Worm (Caenorhabditis elegans) whole organism, young adult: Measurements from ENCODE around the gene toe-2.

Experiments used
- B0019.2 ChIP-seq: fragments of 200-800 bp; sonication (Bioruptor generic); conservative IDR thresholded peaks from 2 replicates; pipeline ENCODE4 v1.3.6; 2022; ENCODE audit warnings: missing genetic modification reagents, missing genetic modification characterization, missing compliant biosample characterization
- C06A6.2 ChIP-seq: fragments of 200-800 bp; sonication (Bioruptor generic); conservative IDR thresholded peaks from 2 replicates; pipeline ENCODE4 v1.3.6; 2022; ENCODE audit warnings: missing genetic modification characterization, missing compliant biosample characterization
- C17E4.6 ChIP-seq: fragments of 200-800 bp; sonication (Bioruptor generic); IDR thresholded peaks from 2 replicates; pipeline ENCODE4 v1.3.6; 2022; ENCODE audit warnings: missing genetic modification reagents, missing genetic modification characterization, missing compliant biosample characterization
- F37B4.10 ChIP-seq: fragments of 200-800 bp; sonication (Bioruptor generic); IDR thresholded peaks from 2 replicates; pipeline ENCODE4 v1.3.6; 2022; ENCODE audit warnings: missing genetic modification characterization, missing compliant biosample characterization
- F49E8.2 ChIP-seq: sonication (generic microtip); optimal IDR thresholded peaks from 3 replicates; lab custom pipeline; 2017; ENCODE audit warnings: missing genetic modification characterization, mild to moderate bottlenecking, missing compliant biosample characterization, antibody characterized with exemption, moderate library complexity; ENCODE audit not compliant: insufficient read depth
- F52B5.7 ChIP-seq: sonication (generic microtip); optimal IDR thresholded peaks from 2 replicates; lab custom pipeline; 2016; ENCODE audit warnings: mild to moderate bottlenecking, missing genetic modification characterization, missing compliant biosample characterization
- F57C9.4 ChIP-seq: sonication (generic microtip); optimal IDR thresholded peaks from 2 replicates; lab custom pipeline; 2017; ENCODE audit warnings: mild to moderate bottlenecking, missing genetic modification characterization, missing compliant biosample characterization
- T07F8.4 ChIP-seq: sonication (generic microtip); optimal IDR thresholded peaks from 2 replicates; lab custom pipeline; 2016; ENCODE audit warnings: mild to moderate bottlenecking, missing genetic modification characterization, moderate library complexity, missing compliant biosample characterization
- T26A5.8 ChIP-seq: sonication (generic microtip); optimal IDR thresholded peaks from 2 replicates; lab custom pipeline; 2016; ENCODE audit warnings: missing genetic modification characterization, missing compliant biosample characterization
- Y53F4B.3 ChIP-seq: fragments of 200-800 bp; sonication (Bioruptor generic); IDR thresholded peaks from 2 replicates; pipeline ENCODE4 v1.3.6; 2022; ENCODE audit warnings: missing genetic modification reagents, missing genetic modification characterization, missing compliant biosample characterization
- Y53G8AR.9 ChIP-seq: fragments of 200-800 bp; sonication (Bioruptor generic); conservative IDR thresholded peaks from 2 replicates; pipeline ENCODE4 v1.3.6; 2022; ENCODE audit warnings: missing genetic modification reagents, missing genetic modification characterization, missing compliant biosample characterization
- Y56A3A.18 ChIP-seq: fragments of 200-800 bp; sonication (Bioruptor generic); IDR thresholded peaks from 2 replicates; pipeline ENCODE4 v1.3.6; 2022; ENCODE audit warnings: missing genetic modification reagents, missing genetic modification characterization, missing compliant biosample characterization
- Y79H2A.3 ChIP-seq: fragments of 200-800 bp; sonication (Bioruptor generic); conservative IDR thresholded peaks from 2 replicates; pipeline ENCODE4 v1.3.6; 2022; ENCODE audit warnings: missing genetic modification reagents, missing genetic modification characterization, missing compliant biosample characterization
- Y95B8A.8 ChIP-seq: fragments of 200-800 bp; sonication (Bioruptor generic); IDR thresholded peaks from 2 replicates; pipeline ENCODE4 v1.3.6; 2022; ENCODE audit warnings: missing genetic modification reagents, missing genetic modification characterization, missing compliant biosample characterization
- ama-1 ChIP-seq, 3 experiments: fragments of 150-350 bp in 1 of 3; sonication (generic microtip) in 2 of 3; optimal IDR thresholded peaks; 2 replicates each; lab custom pipeline; 2014 to 2018; ENCODE audit warnings: missing biosample characterization in 2 of 3, missing genetic modification characterization in 2 of 3, missing genetic modification reagents in 2 of 3
- aptf-2 ChIP-seq: fragments of 200-800 bp; sonication (Bioruptor generic); conservative IDR thresholded peaks from 2 replicates; pipeline ENCODE4 v1.3.6; 2022; ENCODE audit warnings: missing genetic modification reagents, missing genetic modification characterization, missing compliant biosample characterization
- aptf-3 ChIP-seq: fragments of 200-800 bp; sonication (Bioruptor generic); IDR thresholded peaks from 2 replicates; pipeline ENCODE4 v1.3.6; 2022; ENCODE audit warnings: missing genetic modification characterization, missing compliant biosample characterization
- attf-5 ChIP-seq: fragments of 200-800 bp; sonication (Bioruptor generic); optimal IDR thresholded peaks from 2 replicates; lab custom pipeline; 2018; ENCODE audit warnings: mild to moderate bottlenecking, missing genetic modification characterization, missing compliant biosample characterization
- attf-6 ChIP-seq: fragments of 200-800 bp; sonication (Bioruptor generic); IDR thresholded peaks from 2 replicates; pipeline ENCODE4 v1.3.6; 2022; ENCODE audit warnings: missing genetic modification reagents, missing genetic modification characterization, missing compliant biosample characterization
- bed-1 ChIP-seq: fragments of 200-800 bp; sonication (Bioruptor generic); IDR thresholded peaks from 2 replicates; pipeline ENCODE4 v1.3.6; 2022; ENCODE audit warnings: missing genetic modification reagents, missing genetic modification characterization, missing compliant biosample characterization
- ceh-27 ChIP-seq: fragments of 200-800 bp; sonication (Bioruptor generic); optimal IDR thresholded peaks from 2 replicates; lab custom pipeline; 2018; ENCODE audit warnings: mild to moderate bottlenecking, missing genetic modification characterization, moderate library complexity, missing compliant biosample characterization
- chd-7 ChIP-seq: sonication (generic microtip); optimal IDR thresholded peaks from 2 replicates; lab custom pipeline; 2016; ENCODE audit warnings: mild to moderate bottlenecking, missing genetic modification characterization, moderate library complexity, missing compliant biosample characterization
- dpl-1 ChIP-seq: fragments of 150-350 bp; optimal IDR thresholded peaks from 2 replicates; lab custom pipeline; 2014; ENCODE audit warnings: missing biosample characterization, missing genetic modification reagents, missing genetic modification characterization
- egl-18 ChIP-seq: fragments of 200-800 bp; sonication (Bioruptor generic); IDR thresholded peaks from 2 replicates; pipeline ENCODE4 v1.3.6; 2022; ENCODE audit warnings: missing genetic modification reagents, missing genetic modification characterization, missing compliant biosample characterization
- ekl-4 ChIP-seq: fragments of 200-800 bp; sonication (Bioruptor generic); IDR thresholded peaks from 2 replicates; pipeline ENCODE4 v1.3.6; 2022; ENCODE audit warnings: missing genetic modification reagents, missing genetic modification characterization, missing compliant biosample characterization
- fkh-3 ChIP-seq: sonication (generic microtip); optimal IDR thresholded peaks from 2 replicates; lab custom pipeline; 2016; ENCODE audit warnings: mild to moderate bottlenecking, missing genetic modification characterization, missing compliant biosample characterization
- gei-17 ChIP-seq: fragments of 200-800 bp; sonication (Bioruptor generic); optimal IDR thresholded peaks from 2 replicates; lab custom pipeline; 2018; ENCODE audit warnings: mild to moderate bottlenecking, missing genetic modification characterization, missing compliant biosample characterization
- him-1 ChIP-seq: sonication (generic microtip); optimal IDR thresholded peaks from 2 replicates; lab custom pipeline; 2016; ENCODE audit warnings: missing genotype, missing genetic modification reagents, missing genetic modification characterization, missing compliant biosample characterization
- hrde-1 ChIP-seq: sonication (generic microtip); optimal IDR thresholded peaks from 2 replicates; lab custom pipeline; 2016; ENCODE audit warnings: missing genetic modification characterization, mild to moderate bottlenecking, missing compliant biosample characterization, moderate library complexity, missing genotype, missing genetic modification reagents, borderline replicate concordance
- lag-1 ChIP-seq: fragments of 200-800 bp; sonication (Bioruptor generic); IDR thresholded peaks from 2 replicates; pipeline ENCODE4 v1.3.6; 2022; ENCODE audit warnings: missing genetic modification reagents, missing genetic modification characterization, missing compliant biosample characterization
- let-526 ChIP-seq: fragments of 200-800 bp; sonication (Bioruptor generic); IDR thresholded peaks from 2 replicates; pipeline ENCODE4 v1.3.6; 2022; ENCODE audit warnings: missing genetic modification reagents, missing genetic modification characterization, missing compliant biosample characterization
- lin-40 ChIP-seq: sonication (generic microtip); optimal IDR thresholded peaks from 2 replicates; lab custom pipeline; 2016; ENCODE audit warnings: missing genetic modification characterization, mild to moderate bottlenecking, missing compliant biosample characterization, missing genotype, missing genetic modification reagents
- lir-1 ChIP-seq: fragments of 200-800 bp; sonication (Bioruptor generic); conservative IDR thresholded peaks from 2 replicates; pipeline ENCODE4 v1.3.6; 2022; ENCODE audit warnings: missing genetic modification reagents, missing genetic modification characterization, missing compliant biosample characterization
- lsl-1 ChIP-seq: fragments of 200-800 bp; sonication (Bioruptor generic); optimal IDR thresholded peaks from 2 replicates; lab custom pipeline; 2018; ENCODE audit warnings: mild to moderate bottlenecking, missing genetic modification characterization, moderate library complexity, missing compliant biosample characterization
- lsy-27 ChIP-seq: sonication (generic microtip); optimal IDR thresholded peaks from 2 replicates; lab custom pipeline; 2017; ENCODE audit warnings: missing genetic modification characterization, mild to moderate bottlenecking, missing compliant biosample characterization, antibody characterized with exemption, missing genotype, borderline replicate concordance; ENCODE audit not compliant: insufficient read depth
- madf-3 ChIP-seq: fragments of 200-800 bp; sonication (Bioruptor generic); IDR thresholded peaks from 2 replicates; pipeline ENCODE4 v1.3.6; 2022; ENCODE audit warnings: missing genetic modification reagents, missing genetic modification characterization, missing compliant biosample characterization
- mcd-1 ChIP-seq: fragments of 200-800 bp; sonication (Bioruptor generic); IDR thresholded peaks from 2 replicates; pipeline ENCODE4 v1.3.6; 2022; ENCODE audit warnings: missing genetic modification reagents, missing genetic modification characterization, missing compliant biosample characterization
- mes-4 ChIP-seq: sonication (generic microtip); optimal IDR thresholded peaks from 2 replicates; lab custom pipeline; 2016; ENCODE audit warnings: missing genotype, missing genetic modification characterization, missing compliant biosample characterization
- nfya-1 ChIP-seq: sonication (generic microtip); optimal IDR thresholded peaks from 2 replicates; lab custom pipeline; 2017; ENCODE audit warnings: antibody characterized with exemption, missing compliant biosample characterization, missing genetic modification characterization, borderline replicate concordance; ENCODE audit not compliant: insufficient read depth
- nhr-120 ChIP-seq: fragments of 200-800 bp; sonication (Bioruptor generic); IDR thresholded peaks from 2 replicates; pipeline ENCODE4 v1.3.6; 2022; ENCODE audit warnings: missing genetic modification characterization, missing compliant biosample characterization
- nhr-90 ChIP-seq: sonication (generic microtip); optimal IDR thresholded peaks from 2 replicates; lab custom pipeline; 2016; ENCODE audit warnings: missing genotype, mild to moderate bottlenecking, missing genetic modification characterization, missing compliant biosample characterization
- pbrm-1 ChIP-seq: fragments of 200-800 bp; sonication (Bioruptor generic); IDR thresholded peaks from 2 replicates; pipeline ENCODE4 v1.3.6; 2022; ENCODE audit warnings: missing genetic modification reagents, missing genetic modification characterization, missing compliant biosample characterization
- rcor-1 ChIP-seq: fragments of 200-800 bp; sonication (Bioruptor generic); IDR thresholded peaks from 2 replicates; pipeline ENCODE4 v1.3.6; 2022; ENCODE audit warnings: missing genetic modification reagents, missing genetic modification characterization, missing compliant biosample characterization
- repo-1 ChIP-seq: sonication (generic microtip); optimal IDR thresholded peaks from 2 replicates; lab custom pipeline; 2017; ENCODE audit warnings: mild to moderate bottlenecking, missing genetic modification characterization, missing compliant biosample characterization
- ztf-18 ChIP-seq: sonication (generic microtip); optimal IDR thresholded peaks from 2 replicates; lab custom pipeline; 2016; ENCODE audit warnings: missing genotype, mild to moderate bottlenecking, missing genetic modification characterization, missing compliant biosample characterization
- ztf-26 ChIP-seq: sonication (generic microtip); optimal IDR thresholded peaks from 2 replicates; lab custom pipeline; 2017; ENCODE audit warnings: missing genetic modification characterization, missing compliant biosample characterization
- ztf-3 ChIP-seq: fragments of 200-800 bp; sonication (Bioruptor generic); optimal IDR thresholded peaks from 2 replicates; lab custom pipeline; 2018; ENCODE audit warnings: mild to moderate bottlenecking, missing genetic modification characterization, missing compliant biosample characterization
- ztf-6 ChIP-seq: fragments of 200-800 bp; sonication (Bioruptor generic); IDR thresholded peaks from 2 replicates; pipeline ENCODE4 v1.3.6; 2022; ENCODE audit warnings: missing genetic modification reagents, missing genetic modification characterization, missing compliant biosample characterization

Gene toe-2

ce11 chrII:6493709-6494326, 27.4 kb downstream of the toe-2 start (continued):
- no peak for TF ChIP-seq ztf-18 (tag; lab: Kevin White, UChicago)
- TF ChIP-seq lag-1 (GFP tag; lab: Robert Waterston, UW) = no peak
- TF ChIP-seq ekl-4 (GFP tag; lab: Robert Waterston, UW) = no peak
- no peak for TF ChIP-seq T07F8.4 (tag; lab: Kevin White, UChicago)
- no peak for TF ChIP-seq C17E4.6 (GFP tag; lab: Robert Waterston, UW)
- no peak for TF ChIP-seq nhr-90 (tag; lab: Kevin White, UChicago)
- no peak for TF ChIP-seq ceh-27 (GFP tag; lab: Kevin White, UChicago)
- TF ChIP-seq C06A6.2 (GFP tag; lab: Robert Waterston, UW) = no peak
- peak; percentile 31 for TF ChIP-seq F49E8.2
- TF ChIP-seq nfya-1 = no peak
- no peak for TF ChIP-seq Y56A3A.18 (GFP tag; lab: Robert Waterston, UW)
- TF ChIP-seq dpl-1 = no peak
- TF ChIP-seq lsl-1 = no peak
- no peak for TF ChIP-seq lsy-27 (tag; lab: Kevin White, UChicago)
- no peak for TF ChIP-seq gei-17 (GFP tag; lab: Kevin White, UChicago)
- no peak for TF ChIP-seq egl-18 (GFP tag; lab: Robert Waterston, UW)
- TF ChIP-seq let-526 (GFP tag; lab: Robert Waterston, UW) = no peak
- no peak for TF ChIP-seq rcor-1 (GFP tag; lab: Robert Waterston, UW)
- no peak for TF ChIP-seq attf-5
- no peak for TF ChIP-seq ama-1 (optimal IDR thresholded peaks at IDR 0.05; lab: Kevin White, UChicago)
- peak in 1 of 2 experiments; percentile 6 for TF ChIP-seq ama-1 (GFP tag; optimal IDR thresholded peaks at IDR 0.05; lab: Kevin White, UChicago)
- no peak for TF ChIP-seq bed-1 (GFP tag; lab: Robert Waterston, UW)
- TF ChIP-seq T26A5.8 (tag; lab: Kevin White, UChicago) = no peak
- TF ChIP-seq mes-4 (tag; lab: Kevin White, UChicago) = no peak
- no peak for TF ChIP-seq B0019.2 (GFP tag; lab: Robert Waterston, UW)
- TF ChIP-seq ztf-3 (GFP tag; lab: Kevin White, UChicago) = no peak
- TF ChIP-seq ztf-6 (GFP tag; lab: Robert Waterston, UW) = no peak
- TF ChIP-seq attf-6 (GFP tag; lab: Robert Waterston, UW) = no peak
- no peak for TF ChIP-seq Y53G8AR.9 (GFP tag; lab: Robert Waterston, UW)
- no peak for TF ChIP-seq aptf-2
- no peak for TF ChIP-seq nhr-120 (GFP tag; lab: Robert Waterston, UW)
- no peak for TF ChIP-seq chd-7 (tag; lab: Kevin White, UChicago)
- TF ChIP-seq F37B4.10 = no peak
- TF ChIP-seq Y53F4B.3 (GFP tag; lab: Robert Waterston, UW) = no peak
- TF ChIP-seq F57C9.4 (tag; lab: Kevin White, UChicago) = no peak
- TF ChIP-seq madf-3 = 0 out of 2 replicates have a peak, but pooled peaks have one; percentile 1
- no peak for TF ChIP-seq Y79H2A.3 (GFP tag; lab: Robert Waterston, UW)
- peak; percentile 28 for TF ChIP-seq hrde-1 (tag; lab: Kevin White, UChicago)
- TF ChIP-seq fkh-3 (tag; lab: Kevin White, UChicago) = no peak
- TF ChIP-seq mcd-1 (GFP tag; lab: Robert Waterston, UW) = no peak
- no peak for TF ChIP-seq him-1
- TF ChIP-seq aptf-3 = no peak
- TF ChIP-seq F52B5.7 (tag; lab: Kevin White, UChicago) = no peak
- no peak for TF ChIP-seq Y95B8A.8 (GFP tag; lab: Robert Waterston, UW)
- no peak for TF ChIP-seq lin-40 (tag; lab: Kevin White, UChicago)
- no peak for TF ChIP-seq ztf-26 (tag; lab: Kevin White, UChicago)
- TF ChIP-seq lir-1 (GFP tag; lab: Robert Waterston, UW) = no peak
- 0 out of 2 replicates have a peak, but pooled peaks have one; percentile 28 for TF ChIP-seq pbrm-1 (GFP tag; lab: Robert Waterston, UW)
- TF ChIP-seq repo-1 (tag; lab: Kevin White, UChicago) = peak; percentile 26
